Fruit fly (Drosophila melanogaster) whole organism, prepupa: ENCODE measurements around the gene Rbm13.

Source experiments
- CG31627 ChIP-seq: fragments of 200-800 bp; sonication (Bioruptor generic); optimal IDR thresholded peaks from 3 replicates; lab custom pipeline; 2016; ENCODE audit warnings: missing biosample characterization, missing genetic modification characterization
- CG6808 ChIP-seq: fragments of 200-800 bp; sonication (Bioruptor generic); optimal IDR thresholded peaks from 3 replicates; lab custom pipeline; 2017; ENCODE audit warnings: missing biosample characterization, missing genetic modification characterization, mild to moderate bottlenecking, moderate library complexity, missing genetic modification reagents
- CG6854 ChIP-seq: fragments of 200-800 bp; sonication (Bioruptor generic); optimal IDR thresholded peaks from 2 replicates; lab custom pipeline; 2017; ENCODE audit warnings: missing biosample characterization, mild to moderate bottlenecking, missing genetic modification characterization
- CG7368 ChIP-seq: fragments of 200-800 bp; sonication (Bioruptor generic); optimal IDR thresholded peaks from 3 replicates; lab custom pipeline; 2016; ENCODE audit warnings: missing biosample characterization, missing genetic modification characterization
- Eip75B ChIP-seq: fragments of 200-800 bp; sonication (Bioruptor generic); optimal IDR thresholded peaks from 3 replicates; lab custom pipeline; 2016; ENCODE audit warnings: missing biosample characterization, missing genetic modification characterization
- eg ChIP-seq: fragments of 200-800 bp; sonication (Bioruptor generic); IDR thresholded peaks from 3 replicates; pipeline ENCODE4 v1.3.6; 2022; ENCODE audit warnings: missing biosample characterization, missing genetic modification characterization

dm6 chrX:8896845-8897775, 4.4 kb upstream of the Rbm13 start:
- 0 out of 3 replicates have a peak, but pooled peaks have one; percentile 19 for TF ChIP-seq eg (GFP tag; lab: Robert Waterston, UW)
- TF ChIP-seq Eip75B, result no peak
- TF ChIP-seq CG6808 (GFP tag; lab: Kevin White, UChicago), result no peak
- TF ChIP-seq CG31627 (GFP tag; lab: Kevin White, UChicago), result no peak
- no peak for TF ChIP-seq CG7368 (GFP tag; lab: Kevin White, UChicago)
- TF ChIP-seq CG6854 (GFP tag; lab: Kevin White, UChicago), result no peak
